Worm (Caenorhabditis elegans): Measurements from ENCODE around the gene unc-9.

ce11 chrX:13262195-13262594 is 60.6 kb downstream of the unc-9 start, which contains the start of gene K09A11.1:
- TF ChIP-seq aly-2 (tag; optimal IDR thresholded peaks at IDR 0.05) = no peak
- no peak for TF ChIP-seq R02D3.7 (tag; optimal IDR thresholded peaks at IDR 0.05)
- no peak for TF ChIP-seq ztf-11 (tag; optimal IDR thresholded peaks at IDR 0.05)
- no peak for TF ChIP-seq ztf-4 (tag; optimal IDR thresholded peaks at IDR 0.05)
- TF ChIP-seq snpc-4 (tag; optimal IDR thresholded peaks at IDR 0.05) = no peak
- TF ChIP-seq fos-1 (tag; optimal IDR thresholded peaks at IDR 0.05) = no peak
- TF ChIP-seq unc-39 (tag; optimal IDR thresholded peaks at IDR 0.05) = no peak
- no peak for TF ChIP-seq lin-39 (tag; optimal IDR thresholded peaks at IDR 0.05)
- TF ChIP-seq mdl-1 (tag; optimal IDR thresholded peaks at IDR 0.05) = no peak
